Fruit fly (Drosophila melanogaster): ENCODE data around the gene Taf10.

DNA sequence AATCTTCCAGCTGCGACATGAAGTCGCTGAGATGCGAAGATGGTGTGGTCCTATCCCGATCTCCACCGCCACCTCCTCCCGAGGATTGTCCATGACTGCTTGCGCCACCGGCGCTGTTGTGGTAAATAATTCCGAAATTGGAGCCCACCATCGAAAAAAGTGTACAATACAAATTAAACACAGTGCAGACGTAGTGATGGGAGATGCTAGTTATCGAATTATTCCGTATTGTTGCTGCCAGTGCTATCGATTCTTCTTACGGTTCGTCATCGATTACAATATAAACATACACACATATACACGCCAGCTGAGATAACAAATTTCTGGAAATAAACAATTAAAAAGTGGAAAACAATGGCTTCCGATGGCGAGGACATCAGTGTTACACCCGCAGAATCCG, at the start of gene Taf10, which contains the start of gene Taf10b:
- peak; percentile 60 for TF ChIP-seq cic (GFP tag; optimal IDR thresholded peaks at IDR 0.05)
- TF ChIP-seq Crg-1 (GFP tag; optimal IDR thresholded peaks at IDR 0.05) = no peak
- no peak for TF ChIP-seq tj (GFP tag; optimal IDR thresholded peaks at IDR 0.05)
- TF ChIP-seq CG33017 (tag; optimal IDR thresholded peaks at IDR 0.05) = no peak
- no peak for TF ChIP-seq CG12768 (GFP tag; optimal IDR thresholded peaks at IDR 0.05)
- TF ChIP-seq Mnt (GFP tag; optimal IDR thresholded peaks at IDR 0.05) = no peak
- no peak for TF ChIP-seq Hr96 (GFP tag; optimal IDR thresholded peaks at IDR 0.05)

Measured in whole organism, adult.